Worm (Caenorhabditis elegans) whole organism, L3 larva: ENCODE results near the gene C36B7.1.

Experiments
- R02D3.7 ChIP-seq: fragments of 150-350 bp; optimal IDR thresholded peaks from 2 replicates; lab custom pipeline; 2014; ENCODE audit warnings: missing biosample characterization, missing genetic modification characterization
- aly-2 ChIP-seq: fragments of 150-350 bp; optimal IDR thresholded peaks from 2 replicates; lab custom pipeline; 2014; ENCODE audit warnings: missing biosample characterization, missing genetic modification characterization
- ama-1 ChIP-seq: fragments of 150-350 bp; optimal IDR thresholded peaks from 2 replicates; lab custom pipeline; 2018
- ceh-28 ChIP-seq: fragments of 150-350 bp; optimal IDR thresholded peaks from 2 replicates; lab custom pipeline; 2014; ENCODE audit warnings: missing biosample characterization, missing genetic modification reagents, missing genetic modification characterization
- ceh-82 ChIP-seq: fragments of 150-350 bp; optimal IDR thresholded peaks from 2 replicates; lab custom pipeline; 2014; ENCODE audit warnings: missing biosample characterization, missing genetic modification characterization
- ceh-9 ChIP-seq: sonication (generic microtip); optimal IDR thresholded peaks from 2 replicates; lab custom pipeline; 2018; ENCODE audit warnings: missing biosample characterization, missing genetic modification characterization
- egl-27 ChIP-seq: sonication (generic microtip); optimal IDR thresholded peaks from 4 replicates; lab custom pipeline; 2017; ENCODE audit warnings: missing biosample characterization, missing genetic modification reagents, missing genetic modification characterization
- egl-5 ChIP-seq: fragments of 150-350 bp; optimal IDR thresholded peaks from 2 replicates; lab custom pipeline; 2017; ENCODE audit warnings: missing biosample characterization, missing genetic modification reagents, missing genetic modification characterization, inconsistent platforms
- elt-1 ChIP-seq: fragments of 150-350 bp; optimal IDR thresholded peaks from 2 replicates; lab custom pipeline; 2014; ENCODE audit warnings: missing biosample characterization, missing genetic modification characterization
- elt-2 ChIP-seq: sonication (generic microtip); optimal IDR thresholded peaks from 2 replicates; lab custom pipeline; 2016; ENCODE audit warnings: missing genetic modification reagents, mild to moderate bottlenecking, missing genetic modification characterization, missing compliant biosample characterization
- elt-3 ChIP-seq, 3 experiments: fragments of 150-350 bp in 1 of 3; sonication (generic microtip) in 2 of 3; optimal IDR thresholded peaks; 2 replicates in 2 of 3; 4 replicates in 1 of 3; lab custom pipeline; 2014 to 2017; ENCODE audit warnings: missing biosample characterization in 3 of 3, missing genetic modification characterization in 3 of 3
- fos-1 ChIP-seq: fragments of 150-350 bp; optimal IDR thresholded peaks from 2 replicates; lab custom pipeline; 2014; ENCODE audit warnings: missing biosample characterization, missing genetic modification characterization
- jun-1 ChIP-seq: fragments of 150-350 bp; optimal IDR thresholded peaks from 2 replicates; lab custom pipeline; 2014; ENCODE audit warnings: missing biosample characterization, missing genetic modification reagents, missing genetic modification characterization
- lin-15B ChIP-seq: fragments of 150-350 bp; optimal IDR thresholded peaks from 2 replicates; lab custom pipeline; 2014; ENCODE audit warnings: missing biosample characterization, missing genetic modification characterization
- lsy-12 ChIP-seq: sonication (generic microtip); optimal IDR thresholded peaks from 2 replicates; lab custom pipeline; 2016; ENCODE audit warnings: mild to moderate bottlenecking, missing genetic modification characterization, missing compliant biosample characterization
- mml-1 ChIP-seq: fragments of 150-350 bp; sonication (generic microtip); optimal IDR thresholded peaks from 3 replicates; lab custom pipeline; 2014; ENCODE audit warnings: missing biosample characterization, missing genetic modification characterization
- nfya-1 ChIP-seq: sonication (generic microtip); optimal IDR thresholded peaks from 2 replicates; lab custom pipeline; 2017; ENCODE audit warnings: missing genetic modification characterization, mild to moderate bottlenecking, missing compliant biosample characterization, antibody characterized with exemption, moderate library complexity; ENCODE audit not compliant: insufficient read depth
- nhr-12 ChIP-seq: fragments of 150-350 bp; optimal IDR thresholded peaks from 2 replicates; lab custom pipeline; 2014; ENCODE audit warnings: missing biosample characterization, missing genetic modification characterization
- nhr-23 ChIP-seq: fragments of 150-350 bp; optimal IDR thresholded peaks from 2 replicates; lab custom pipeline; 2014; ENCODE audit warnings: missing biosample characterization, missing genetic modification reagents, missing genetic modification characterization
- nhr-25 ChIP-seq: sonication (generic microtip); optimal IDR thresholded peaks from 2 replicates; lab custom pipeline; 2017; ENCODE audit warnings: missing biosample characterization, missing genetic modification characterization
- nhr-28 ChIP-seq: fragments of 150-350 bp; optimal IDR thresholded peaks from 2 replicates; lab custom pipeline; 2014; ENCODE audit warnings: missing biosample characterization, missing genetic modification characterization
- nhr-43 ChIP-seq: sonication (generic microtip); optimal IDR thresholded peaks from 2 replicates; lab custom pipeline; 2016; ENCODE audit warnings: mild to moderate bottlenecking, missing genetic modification characterization, missing compliant biosample characterization; ENCODE audit not compliant: poor library complexity, severe bottlenecking
- nhr-76 ChIP-seq: fragments of 150-350 bp; sonication (generic microtip); optimal IDR thresholded peaks from 5 replicates; lab custom pipeline; 2014; ENCODE audit warnings: missing biosample characterization, missing genetic modification characterization
- nhr-77 ChIP-seq: fragments of 150-350 bp; optimal IDR thresholded peaks from 2 replicates; lab custom pipeline; 2014; ENCODE audit warnings: missing biosample characterization, missing genetic modification characterization
- pha-4 ChIP-seq: fragments of 150-350 bp; optimal IDR thresholded peaks from 2 replicates; lab custom pipeline; 2014; ENCODE audit warnings: missing biosample characterization, missing genetic modification reagents, missing genetic modification characterization
- pqm-1 ChIP-seq: fragments of 150-350 bp; optimal IDR thresholded peaks from 2 replicates; lab custom pipeline; 2017; ENCODE audit warnings: missing biosample characterization, missing genetic modification characterization, inconsistent platforms
- sea-2 ChIP-seq: fragments of 150-350 bp; sonication (generic microtip); optimal IDR thresholded peaks from 4 replicates; lab custom pipeline; 2014; ENCODE audit warnings: missing biosample characterization, missing genetic modification reagents, missing genetic modification characterization
- skn-1 ChIP-seq: fragments of 150-350 bp; optimal IDR thresholded peaks from 2 replicates; lab custom pipeline; 2014; ENCODE audit warnings: missing biosample characterization, missing genetic modification characterization
- snpc-4 ChIP-seq: fragments of 150-350 bp; optimal IDR thresholded peaks from 2 replicates; lab custom pipeline; 2014; ENCODE audit warnings: missing biosample characterization, missing genetic modification characterization
- tbx-2 ChIP-seq: sonication (generic microtip); optimal IDR thresholded peaks from 2 replicates; lab custom pipeline; 2016; ENCODE audit warnings: mild to moderate bottlenecking, missing genetic modification characterization, missing compliant biosample characterization
- unc-39 ChIP-seq: sonication (generic microtip); optimal IDR thresholded peaks from 4 replicates; lab custom pipeline; 2017; ENCODE audit warnings: missing biosample characterization, missing genetic modification characterization
- unc-62 ChIP-seq: fragments of 150-350 bp; sonication (generic microtip); optimal IDR thresholded peaks from 4 replicates; lab custom pipeline; 2014; ENCODE audit warnings: missing biosample characterization, missing genetic modification reagents, missing genetic modification characterization
- zag-1 ChIP-seq: fragments of 150-350 bp; optimal IDR thresholded peaks from 2 replicates; lab custom pipeline; 2014; ENCODE audit warnings: missing biosample characterization, missing genetic modification characterization
- ztf-11 ChIP-seq: fragments of 150-350 bp; optimal IDR thresholded peaks from 2 replicates; lab custom pipeline; 2014; ENCODE audit warnings: missing biosample characterization, missing genetic modification characterization

C36B7.1 gene

ce11 chrX:7096349-7096748 is 16.3 kb upstream of the C36B7.1 start, which contains the start of gene C36B7.5:
Gene C36B7.5, minus strand, starts transcription at chrX:7096449.
- TF ChIP-seq skn-1 (tag; lab: Kevin White, UChicago) (no peak), unc-39 (tag; lab: Kevin White, UChicago) (no peak), egl-5 (tag; lab: Kevin White, UChicago) (no peak), pqm-1 (no peak), nhr-23 (tag; lab: Kevin White, UChicago) (no peak), ceh-82 (tag; lab: Kevin White, UChicago) (no peak), R02D3.7 (no peak), pha-4 (tag; lab: Kevin White, UChicago) (no peak), ceh-9 (tag; lab: Kevin White, UChicago) (no peak), egl-27 (tag; lab: Kevin White, UChicago) (no peak), nfya-1 (tag; lab: Kevin White, UChicago) (no peak), mml-1 (no peak), sea-2 (GFP tag; lab: Kevin White, UChicago) (no peak), ceh-28 (tag; lab: Kevin White, UChicago) (no peak), nhr-12 (no peak), ztf-11 (no peak), nhr-77 (tag; lab: Kevin White, UChicago) (no peak), tbx-2 (no peak), zag-1 (tag; lab: Kevin White, UChicago) (no peak), nhr-25 (tag; lab: Kevin White, UChicago) (no peak)

ce11 chrX:7099049-7099448 is 13.6 kb upstream of the C36B7.1 start:
- TF ChIP-seq lsy-12 (no peak), ama-1 (lab: Kevin White, UChicago) (no peak)

- TF ChIP-seq jun-1 (tag; lab: Kevin White, UChicago) (no peak), lin-15B (tag; lab: Kevin White, UChicago) (peak; percentile 49), ama-1 (lab: Kevin White, UChicago) (no peak), elt-2 (tag; lab: Kevin White, UChicago) (peak; percentile 36), snpc-4 (tag; lab: Kevin White, UChicago) (peak; percentile 17), elt-1 (tag; lab: Kevin White, UChicago) (no peak), nhr-23 (tag; lab: Kevin White, UChicago) (peak; percentile 36), pqm-1 (peak; percentile 30), nhr-25 (tag; lab: Kevin White, UChicago) (peak; percentile 52)
Observed at ce11 chrX:7100290-7100689, 12.4 kb upstream of the C36B7.1 start, which contains the start of gene C36B7.6. Gene C36B7.6, minus strand, starts transcription at chrX:7100338.

ce11 chrX:7101477-7101876 is 11.2 kb upstream of the C36B7.1 start, which contains the start of gene C36B7.3:
Gene C36B7.3, plus strand, starts transcription at chrX:7101777.
- TF ChIP-seq nhr-28 (tag; lab: Kevin White, UChicago) = no peak
- TF ChIP-seq, all 47 proteins: peak for 0

ce11 chrX:7106103-7106502 is 6.6 kb upstream of the C36B7.1 start, which contains the start of gene C36B7.2:
Gene C36B7.2, plus strand, starts transcription at chrX:7106403.
- TF ChIP-seq sea-2 (GFP tag; lab: Kevin White, UChicago) (no peak), egl-27 (tag; lab: Kevin White, UChicago) (no peak), nhr-12 (no peak), ama-1 (lab: Kevin White, UChicago) (no peak), elt-2 (tag; lab: Kevin White, UChicago) (no peak), elt-3 (tag; optimal IDR thresholded peaks at IDR 0.05; lab: Kevin White, UChicago) (no peak), zag-1 (tag; lab: Kevin White, UChicago) (no peak), unc-62 (GFP tag; lab: Kevin White, UChicago) (no peak), nhr-25 (tag; lab: Kevin White, UChicago) (no peak), aly-2 (tag; lab: Kevin White, UChicago) (no peak), nhr-76 (tag; lab: Kevin White, UChicago) (no peak), ceh-9 (tag; lab: Kevin White, UChicago) (no peak), fos-1 (no peak), nhr-43 (tag; lab: Kevin White, UChicago) (no peak)
